Fruit fly (Drosophila melanogaster): ENCODE measurements around the gene dbe.

Gene dbe

dm6 chr2L:847988-848622 is 21.6 kb downstream of the dbe start (continued):
- peak; percentile 86 for TF ChIP-seq Hr39 (GFP tag; optimal IDR thresholded peaks at IDR 0.05)
- TF ChIP-seq CG3032 (tag; optimal IDR thresholded peaks at IDR 0.05) = peak; percentile 69
- TF ChIP-seq CG32006 (GFP tag; optimal IDR thresholded peaks at IDR 0.05) = peak; percentile 54
- peak; percentile 61 for TF ChIP-seq CG11902 (GFP tag; optimal IDR thresholded peaks at IDR 0.05)
- peak; percentile 79 for TF ChIP-seq pdm3 (GFP tag; optimal IDR thresholded peaks at IDR 0.05)
- TF ChIP-seq CG10669 (GFP tag; optimal IDR thresholded peaks at IDR 0.05) = peak; percentile 73
- TF ChIP-seq Sox102F (GFP tag; optimal IDR thresholded peaks at IDR 0.05) = peak; percentile 91
- peak; percentile 87 for TF ChIP-seq CG31627 (GFP tag; optimal IDR thresholded peaks at IDR 0.05)
- TF ChIP-seq ss (GFP tag; optimal IDR thresholded peaks at IDR 0.05) = peak; percentile 78 to 80
- TF ChIP-seq OdsH (GFP tag; optimal IDR thresholded peaks at IDR 0.05) = peak; percentile 69
- TF ChIP-seq Eip75B (GFP tag; optimal IDR thresholded peaks at IDR 0.05) = peak; percentile 86
- TF ChIP-seq Lpt (GFP tag; optimal IDR thresholded peaks at IDR 0.05) = peak; percentile 24

DNA sequence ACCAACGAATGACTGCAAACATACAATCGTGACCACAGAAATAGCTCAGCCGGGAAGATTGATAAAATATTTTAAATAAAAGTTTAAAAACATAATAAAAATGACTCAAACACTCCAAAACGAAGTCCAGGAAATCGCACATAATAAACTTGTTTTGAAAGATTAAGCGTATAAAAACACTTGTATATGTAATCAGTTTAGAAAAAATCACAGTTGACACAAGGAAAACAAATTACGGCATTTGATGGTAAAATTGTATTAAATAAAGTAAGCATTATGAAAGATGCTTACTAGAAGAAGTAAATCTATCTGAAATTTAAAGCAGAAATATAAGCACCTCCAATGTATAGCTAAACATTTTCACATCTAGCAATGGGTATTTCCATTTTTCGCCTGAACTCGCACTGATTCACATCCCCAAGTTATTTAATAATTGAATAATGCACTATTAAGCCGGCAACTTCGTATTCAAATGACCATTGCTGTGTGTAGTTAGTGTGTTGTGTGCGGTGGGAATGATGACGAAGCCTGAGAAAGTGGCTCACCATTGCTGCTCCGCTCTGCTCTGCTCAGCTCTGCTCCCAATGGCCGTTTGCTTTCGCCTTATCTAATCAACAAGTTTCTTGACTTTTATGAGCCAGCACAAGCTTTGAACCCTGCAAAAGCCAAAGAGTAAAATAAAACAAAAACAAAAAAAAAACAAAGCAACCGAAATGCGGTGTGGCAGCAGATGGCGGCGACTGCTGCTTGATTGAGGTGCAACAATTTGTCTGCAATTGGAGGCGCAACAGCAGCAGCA is 22.3 kb downstream of the dbe start:
- peak; percentile 71 for TF ChIP-seq CG6276 (GFP tag; optimal IDR thresholded peaks at IDR 0.05)
- peak in 1 of 2 experiments; percentile 81 for TF ChIP-seq salr (GFP tag; optimal IDR thresholded peaks at IDR 0.05)
- TF ChIP-seq CG15336 (GFP tag; IDR thresholded peaks at IDR 0.05) = peak; percentile 67
- peak; percentile 47 for TF ChIP-seq Ets96B (tag; optimal IDR thresholded peaks at IDR 0.05)
- TF ChIP-seq eg (GFP tag; IDR thresholded peaks at IDR 0.05) = peak; percentile 52; the same call in 1 of the 3 replicates
- TF ChIP-seq ss (GFP tag; optimal IDR thresholded peaks at IDR 0.05) = no peak
- no peak for TF ChIP-seq Gug (GFP tag; IDR thresholded peaks at IDR 0.05)
- TF ChIP-seq topi (GFP tag; optimal IDR thresholded peaks at IDR 0.05) = peak; percentile 53
- peak; percentile 52 for TF ChIP-seq CG6808 (GFP tag; optimal IDR thresholded peaks at IDR 0.05)
- TF ChIP-seq CG8119 (GFP tag; IDR thresholded peaks at IDR 0.05) = peak; percentile 66
- TF ChIP-seq Sox15 (GFP tag; optimal IDR thresholded peaks at IDR 0.05) = peak; percentile 37
- TF ChIP-seq CG32006 (GFP tag; optimal IDR thresholded peaks at IDR 0.05) = peak; percentile 87
- TF ChIP-seq CG3032 (tag; optimal IDR thresholded peaks at IDR 0.05) = peak; percentile 37
- TF ChIP-seq spab (GFP tag; optimal IDR thresholded peaks at IDR 0.05) = peak; percentile 24
- TF ChIP-seq dsx (GFP tag; optimal IDR thresholded peaks at IDR 0.05; ENCODE audit: poor library complexity, severe bottlenecking) = no peak
- peak; percentile 60 for TF ChIP-seq pdm3 (GFP tag; optimal IDR thresholded peaks at IDR 0.05)
- peak; percentile 4 for TF ChIP-seq CG6792 (GFP tag; optimal IDR thresholded peaks at IDR 0.05)
- no peak for TF ChIP-seq CG16779 (tag; optimal IDR thresholded peaks at IDR 0.05)
- TF ChIP-seq fkh (GFP tag; optimal IDR thresholded peaks at IDR 0.05) = no peak
- no peak for TF ChIP-seq CG1621 (tag; optimal IDR thresholded peaks at IDR 0.05)
- TF ChIP-seq fd59A (GFP tag; optimal IDR thresholded peaks at IDR 0.05) = peak; percentile 15
- peak; percentile 68 for TF ChIP-seq OdsH (GFP tag; optimal IDR thresholded peaks at IDR 0.05)
- no peak for TF ChIP-seq CG11294 (GFP tag; IDR thresholded peaks at IDR 0.05)
- TF ChIP-seq CG11902 (GFP tag; optimal IDR thresholded peaks at IDR 0.05) = no peak
- TF ChIP-seq Hr39 (GFP tag; optimal IDR thresholded peaks at IDR 0.05) = peak; percentile 59
- TF ChIP-seq Eip75B (GFP tag; optimal IDR thresholded peaks at IDR 0.05) = peak; percentile 41
- no peak for TF ChIP-seq fd85E (GFP tag; optimal IDR thresholded peaks at IDR 0.05)
- TF ChIP-seq CG7368 (GFP tag; optimal IDR thresholded peaks at IDR 0.05) = no peak
- no peak for TF ChIP-seq CG9139 (GFP tag; optimal IDR thresholded peaks at IDR 0.05)
- peak; percentile 69 for TF ChIP-seq CG4318 (GFP tag; optimal IDR thresholded peaks at IDR 0.05)
- no peak for TF ChIP-seq vri (GFP tag; optimal IDR thresholded peaks at IDR 0.05)
- peak; percentile 45; the same call in 2 of the 3 replicates for TF ChIP-seq CG6163 (GFP tag; IDR thresholded peaks at IDR 0.05)
- TF ChIP-seq Sox102F (GFP tag; optimal IDR thresholded peaks at IDR 0.05) = peak; percentile 14
- peak; percentile 27 for TF ChIP-seq Sox14 (GFP tag; optimal IDR thresholded peaks at IDR 0.05)
- peak; percentile 29 for TF ChIP-seq Hr4 (GFP tag; optimal IDR thresholded peaks at IDR 0.05)
- peak; percentile 10 for TF ChIP-seq CG10669 (GFP tag; optimal IDR thresholded peaks at IDR 0.05)
- peak; percentile 36 for TF ChIP-seq Met (GFP tag; optimal IDR thresholded peaks at IDR 0.05)
- TF ChIP-seq CG34406 (GFP tag; optimal IDR thresholded peaks at IDR 0.05) = peak; percentile 53
- TF ChIP-seq CG8632 (GFP tag; optimal IDR thresholded peaks at IDR 0.05) = peak; percentile 57
- TF ChIP-seq Eip78C (GFP tag) = peak; percentile 88
- peak; percentile 13 for TF ChIP-seq CG11762 (GFP tag; optimal IDR thresholded peaks at IDR 0.05; ENCODE audit: insufficient read depth)
- TF ChIP-seq CG10631 (GFP tag; optimal IDR thresholded peaks at IDR 0.05) = peak; percentile 50
- TF ChIP-seq CG8319 (GFP tag; optimal IDR thresholded peaks at IDR 0.05) = peak; percentile 27
